Worm (Caenorhabditis elegans): ENCODE measurements around the gene F55D10.4.

ce11 chrX:4694611-4695370 is 25.7 kb downstream of the F55D10.4 start:
- no peak for TF ChIP-seq aly-2 (tag; optimal IDR thresholded peaks at IDR 0.05)
- TF ChIP-seq nhr-237 (tag; optimal IDR thresholded peaks at IDR 0.05) = no peak
- no peak for TF ChIP-seq lin-15B (tag; optimal IDR thresholded peaks at IDR 0.05)
- no peak for TF ChIP-seq ceh-82 (tag; optimal IDR thresholded peaks at IDR 0.05)
- no peak for TF ChIP-seq ztf-11 (tag; optimal IDR thresholded peaks at IDR 0.05)
- TF ChIP-seq pha-4 (tag; optimal IDR thresholded peaks at IDR 0.05) = no peak
- no peak for TF ChIP-seq elt-3 (tag; optimal IDR thresholded peaks at IDR 0.05)
- TF ChIP-seq ama-1 (optimal IDR thresholded peaks at IDR 0.05) = no peak
- TF ChIP-seq skn-1 (tag; optimal IDR thresholded peaks at IDR 0.05) = no peak
- TF ChIP-seq unc-39 (tag; optimal IDR thresholded peaks at IDR 0.05) = no peak
- no peak for TF ChIP-seq nfya-1 (tag; optimal IDR thresholded peaks at IDR 0.05; ENCODE audit: insufficient read depth)
- no peak for TF ChIP-seq nhr-28 (tag; optimal IDR thresholded peaks at IDR 0.05)

Data from whole organism, L3 larva.